Fruit fly (Drosophila melanogaster) whole organism: ENCODE data around the gene CG7276.

Experiments used
- CG8478 ChIP-seq: fragments of >200 bp; optimal IDR thresholded peaks from 2 replicates; lab custom pipeline; 2018; ENCODE audit warnings: inconsistent platforms
- EcR ChIP-seq, 2 experiments: fragments of >200 bp; optimal IDR thresholded peaks; 2 replicates each; lab custom pipeline; 2017; ENCODE audit warnings: missing biosample characterization in 2 of 2, missing genetic modification characterization in 2 of 2, missing genetic modification reagents in 2 of 2
- pan ChIP-seq: fragments of >200 bp; optimal IDR thresholded peaks from 2 replicates; lab custom pipeline; 2017
- psq ChIP-seq: fragments of >200 bp; optimal IDR thresholded peaks from 2 replicates; lab custom pipeline; 2017
- usp ChIP-seq: fragments of >200 bp; optimal IDR thresholded peaks from 2 replicates; lab custom pipeline; 2017; ENCODE audit warnings: missing biosample characterization, missing genetic modification characterization, mixed read lengths

dm6 chr3L:15502256-15502655, 4.3 kb downstream of the CG7276 start:
- TF ChIP-seq usp, result no peak
- TF ChIP-seq CG8478, result no peak
- TF ChIP-seq EcR (GFP tag; optimal IDR thresholded peaks at IDR 0.05; lab: Kevin White, UChicago), result no peak
- no peak for TF ChIP-seq pan
- no peak for TF ChIP-seq psq (lab: Kevin White, UChicago)
